Worm (Caenorhabditis elegans) whole organism, L2 larva: ENCODE data around the gene F40F12.3.

Experiments
- aly-2 ChIP-seq: fragments of 150-350 bp; optimal IDR thresholded peaks from 2 replicates; lab custom pipeline; 2014; ENCODE audit warnings: missing biosample characterization, missing genetic modification characterization
- blmp-1 ChIP-seq: sonication (generic microtip); optimal IDR thresholded peaks from 2 replicates; lab custom pipeline; 2017; ENCODE audit warnings: missing genetic modification characterization, mild to moderate bottlenecking, missing compliant biosample characterization, antibody characterized with exemption, moderate library complexity; ENCODE audit not compliant: insufficient read depth
- ceh-16 ChIP-seq: fragments of 150-350 bp; optimal IDR thresholded peaks from 2 replicates; lab custom pipeline; 2014; ENCODE audit warnings: missing biosample characterization, missing genetic modification characterization
- ceh-82 ChIP-seq: fragments of 150-350 bp; optimal IDR thresholded peaks from 2 replicates; lab custom pipeline; 2014; ENCODE audit warnings: missing biosample characterization, missing genetic modification characterization
- lin-13 ChIP-seq: fragments of 150-350 bp; optimal IDR thresholded peaks from 2 replicates; lab custom pipeline; 2014; ENCODE audit warnings: missing biosample characterization, missing genetic modification reagents, missing genetic modification characterization
- nhr-12 ChIP-seq: fragments of 150-350 bp; optimal IDR thresholded peaks from 2 replicates; lab custom pipeline; 2014; ENCODE audit warnings: missing biosample characterization, missing genetic modification characterization
- nhr-25 ChIP-seq: fragments of 150-350 bp; sonication (generic microtip); optimal IDR thresholded peaks from 3 replicates; lab custom pipeline; 2014; ENCODE audit warnings: missing biosample characterization, missing genetic modification characterization
- sma-9 ChIP-seq, 2 experiments: fragments of 150-350 bp in 1 of 2; sonication (generic microtip) in 1 of 2; optimal IDR thresholded peaks; 2 replicates each; lab custom pipeline; 2014 to 2016; ENCODE audit warnings: missing genetic modification characterization in 2 of 2, mild to moderate bottlenecking in 1 of 2, missing biosample characterization in 1 of 2, missing compliant biosample characterization in 1 of 2, missing genetic modification reagents in 1 of 2, moderate library complexity in 1 of 2
- ztf-11 ChIP-seq: sonication (generic microtip); optimal IDR thresholded peaks from 2 replicates; lab custom pipeline; 2017; ENCODE audit warnings: missing biosample characterization, missing genetic modification characterization
- ztf-4 ChIP-seq: fragments of 150-350 bp; optimal IDR thresholded peaks from 2 replicates; lab custom pipeline; 2014; ENCODE audit warnings: missing biosample characterization, missing genetic modification characterization

DNA sequence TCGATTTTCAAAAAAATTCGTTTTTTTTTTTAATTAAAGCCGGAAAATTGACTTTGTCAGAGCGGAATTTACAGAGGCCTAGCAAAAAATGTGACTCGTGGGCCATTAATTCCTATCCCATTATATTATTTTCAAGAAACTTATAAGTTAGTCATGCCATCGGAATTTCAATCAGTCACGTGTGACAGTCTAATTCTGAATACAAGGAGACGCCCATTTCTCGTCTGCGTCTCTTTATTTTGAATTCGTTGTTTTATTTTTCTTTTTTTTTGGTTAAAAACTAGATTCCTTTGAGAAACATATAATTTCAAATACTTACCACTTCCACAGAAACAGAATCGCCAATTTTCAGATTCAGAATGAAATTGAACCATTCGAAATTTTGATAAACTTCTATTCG, 11.9 kb downstream of the F40F12.3 start:
- no peak for TF ChIP-seq aly-2 (tag; lab: Kevin White, UChicago)
- TF ChIP-seq ztf-4, result no peak
- no peak for TF ChIP-seq nhr-25 (tag; lab: Kevin White, UChicago)
- TF ChIP-seq lin-13 (GFP tag; lab: Kevin White, UChicago), result no peak
- no peak for TF ChIP-seq ceh-16 (tag; lab: Kevin White, UChicago)
- TF ChIP-seq ztf-11 (tag; lab: Kevin White, UChicago), result no peak
- no peak for TF ChIP-seq nhr-12 (tag; lab: Kevin White, UChicago)
- no peak for TF ChIP-seq ceh-82 (tag; lab: Kevin White, UChicago)
- no peak for TF ChIP-seq blmp-1 (tag; lab: Kevin White, UChicago)
- no peak for TF ChIP-seq sma-9 (GFP tag; optimal IDR thresholded peaks at IDR 0.05; lab: Kevin White, UChicago)
- no peak for TF ChIP-seq sma-9 (tag; optimal IDR thresholded peaks at IDR 0.05; lab: Kevin White, UChicago)
